Fruit fly (Drosophila melanogaster): Measurements from ENCODE around the gene CG14227.

The CG14227 gene

dm6 chrX:19662583-19663195 is 26.1 kb downstream of the CG14227 start:
- TF ChIP-seq noc (tag; optimal IDR thresholded peaks at IDR 0.05) = no peak

dm6 chrX:19651757-19652419 is 36.9 kb downstream of the CG14227 start, which contains the start of the genes Ranbp21 and Elys:
Ranbp21 (minus strand) TSS chrX:19652269.
Elys (plus strand) TSS chrX:19652305.
- TF ChIP-seq noc (tag; optimal IDR thresholded peaks at IDR 0.05) = no peak

- TF ChIP-seq noc (tag; optimal IDR thresholded peaks at IDR 0.05) = no peak
Measured at dm6 chrX:19645873-19646541, 42.7 kb downstream of the CG14227 start, which contains the start of gene Arp10. Arp10 (minus strand) TSS chrX:19646176.

- no peak for TF ChIP-seq noc (tag; optimal IDR thresholded peaks at IDR 0.05)
Measured at dm6 chrX:19642819-19643504, 45.8 kb downstream of the CG14227 start, which contains the start of the genes CG12237 and Sec61gamma. CG12237 (minus strand) TSS chrX:19642869. Sec61gamma (plus strand) TSS chrX:19643327.

dm6 chrX:19640707-19641248 is 48.0 kb downstream of the CG14227 start:
- no peak for TF ChIP-seq noc (tag; optimal IDR thresholded peaks at IDR 0.05)

dm6 chrX:19638328-19638940 is 50.3 kb downstream of the CG14227 start, which contains the start of gene Rcd-1:
Rcd-1 (plus strand) TSS chrX:19638767.
- no peak for TF ChIP-seq noc (tag; optimal IDR thresholded peaks at IDR 0.05)

All from whole organism, larva.